Worm (Caenorhabditis elegans): ENCODE data around the gene T24C4.10.

DNA sequence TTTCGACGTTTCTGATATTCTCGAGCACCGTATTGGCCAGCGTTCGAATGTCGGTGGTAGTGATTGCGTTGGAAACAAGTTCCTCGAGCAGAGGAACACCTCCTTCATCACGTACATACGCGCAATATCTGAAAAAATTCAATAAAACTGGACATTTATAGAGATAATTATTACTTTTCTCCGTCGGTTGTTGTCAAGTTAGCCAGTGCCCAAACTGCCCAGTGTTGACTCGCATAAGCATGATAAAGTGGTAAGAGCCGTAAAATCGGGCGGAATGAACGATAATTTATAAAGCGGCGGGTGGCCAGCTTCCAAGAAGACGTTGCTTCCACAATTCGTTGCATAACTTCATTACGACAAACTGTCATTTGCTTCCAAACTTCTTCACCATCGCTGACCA is 7.4 kb downstream of the T24C4.10 start:
- TF ChIP-seq alr-1 (tag; optimal IDR thresholded peaks at IDR 0.05) (no peak), blmp-1 (tag; optimal IDR thresholded peaks at IDR 0.05; ENCODE audit: insufficient read depth) (no peak), ama-1 (optimal IDR thresholded peaks at IDR 0.05) (no peak), lsy-2 (tag; optimal IDR thresholded peaks at IDR 0.05) (no peak), ztf-4 (tag; optimal IDR thresholded peaks at IDR 0.05) (no peak), nhr-25 (tag; optimal IDR thresholded peaks at IDR 0.05) (no peak)

Measured in whole organism, L2 larva.